Worm (Caenorhabditis elegans) whole organism, L4/young adult: ENCODE data around the gene Y105C5A.1269.

ENCODE experiments used
- dao-5 ChIP-seq: sonication (generic microtip); optimal IDR thresholded peaks from 2 replicates; lab custom pipeline; 2016; ENCODE audit warnings: missing genotype, missing genetic modification characterization, moderate library complexity, missing compliant biosample characterization
- him-1 ChIP-seq: sonication (generic microtip); optimal IDR thresholded peaks from 2 replicates; lab custom pipeline; 2016; ENCODE audit warnings: missing genotype, missing genetic modification reagents, missing genetic modification characterization, missing compliant biosample characterization

- TF ChIP-seq him-1 (tag; lab: Kevin White, UChicago) (no peak), dao-5 (tag; lab: Kevin White, UChicago) (no peak)
These were observed 29.7 kb upstream of the Y105C5A.1269 start for ce11 chrIV:15817490-15817889.
